Fruit fly (Drosophila melanogaster) whole organism, prepupa: ENCODE results near the gene AstCC.

ENCODE experiments used
- Blimp-1 ChIP-seq: fragments of 200-800 bp; sonication (Bioruptor generic); optimal IDR thresholded peaks from 3 replicates; lab custom pipeline; 2017; ENCODE audit warnings: missing biosample characterization, missing genetic modification characterization, mild to moderate bottlenecking, moderate library complexity, missing genetic modification reagents
- CG10631 ChIP-seq: fragments of 200-800 bp; sonication (Bioruptor generic); optimal IDR thresholded peaks from 2 replicates; lab custom pipeline; 2016; ENCODE audit warnings: missing biosample characterization, missing genetic modification characterization
- CG10669 ChIP-seq: fragments of 200-800 bp; sonication (Bioruptor generic); optimal IDR thresholded peaks from 3 replicates; lab custom pipeline; 2018; ENCODE audit warnings: missing biosample characterization, mild to moderate bottlenecking, missing genetic modification characterization, moderate library complexity
- CG11294 ChIP-seq: fragments of 200-800 bp; sonication (Bioruptor generic); IDR thresholded peaks from 2 replicates; pipeline ENCODE4 v1.3.6; 2022; ENCODE audit warnings: missing biosample characterization, missing genetic modification characterization
- CG11762 ChIP-seq: fragments of 200-800 bp; sonication (Bioruptor generic); optimal IDR thresholded peaks from 3 replicates; lab custom pipeline; 2016; ENCODE audit warnings: missing biosample characterization, missing genetic modification characterization; ENCODE audit not compliant: insufficient read depth
- CG11902 ChIP-seq: fragments of 200-800 bp; sonication (Bioruptor generic); optimal IDR thresholded peaks from 3 replicates; lab custom pipeline; 2016; ENCODE audit warnings: missing biosample characterization, missing genetic modification characterization
- CG15336 ChIP-seq: fragments of 200-800 bp; sonication (Bioruptor generic); IDR thresholded peaks from 2 replicates; pipeline ENCODE4 v1.3.6; 2022; ENCODE audit warnings: missing biosample characterization, missing genetic modification characterization
- CG16779 ChIP-seq: fragments of 200-800 bp; sonication (Bioruptor generic); optimal IDR thresholded peaks from 3 replicates; lab custom pipeline; 2017; ENCODE audit warnings: missing biosample characterization, mild to moderate bottlenecking, missing genetic modification characterization
- CG3032 ChIP-seq: fragments of 200-800 bp; optimal IDR thresholded peaks from 2 replicates; lab custom pipeline; 2019; ENCODE audit warnings: missing biosample characterization, mild to moderate bottlenecking, missing genetic modification characterization, moderate library complexity
- CG31627 ChIP-seq: fragments of 200-800 bp; sonication (Bioruptor generic); optimal IDR thresholded peaks from 3 replicates; lab custom pipeline; 2016; ENCODE audit warnings: missing biosample characterization, missing genetic modification characterization
- CG32006 ChIP-seq: fragments of 200-800 bp; sonication (Bioruptor generic); optimal IDR thresholded peaks from 3 replicates; lab custom pipeline; 2017; ENCODE audit warnings: missing biosample characterization, mild to moderate bottlenecking, missing genetic modification characterization
- CG34406 ChIP-seq: fragments of 200-800 bp; sonication (Bioruptor generic); optimal IDR thresholded peaks from 3 replicates; lab custom pipeline; 2016; ENCODE audit warnings: missing biosample characterization, missing genetic modification characterization
- CG3919 ChIP-seq: fragments of 200-800 bp; sonication (Bioruptor generic); optimal IDR thresholded peaks from 3 replicates; lab custom pipeline; 2016; ENCODE audit warnings: missing biosample characterization, missing genetic modification characterization
- CG4318 ChIP-seq: fragments of 200-800 bp; sonication (Bioruptor generic); optimal IDR thresholded peaks from 3 replicates; lab custom pipeline; 2017; ENCODE audit warnings: missing biosample characterization, mild to moderate bottlenecking, missing genetic modification characterization
- CG6163 ChIP-seq: fragments of 200-800 bp; sonication (Bioruptor generic); IDR thresholded peaks from 3 replicates; pipeline ENCODE4 v1.3.6; 2022; ENCODE audit warnings: missing biosample characterization, missing genetic modification characterization
- CG6808 ChIP-seq: fragments of 200-800 bp; sonication (Bioruptor generic); optimal IDR thresholded peaks from 3 replicates; lab custom pipeline; 2017; ENCODE audit warnings: missing biosample characterization, missing genetic modification characterization, mild to moderate bottlenecking, moderate library complexity, missing genetic modification reagents
- CG6854 ChIP-seq: fragments of 200-800 bp; sonication (Bioruptor generic); optimal IDR thresholded peaks from 2 replicates; lab custom pipeline; 2017; ENCODE audit warnings: missing biosample characterization, mild to moderate bottlenecking, missing genetic modification characterization
- CG7368 ChIP-seq: fragments of 200-800 bp; sonication (Bioruptor generic); optimal IDR thresholded peaks from 3 replicates; lab custom pipeline; 2016; ENCODE audit warnings: missing biosample characterization, missing genetic modification characterization
- CG8119 ChIP-seq: fragments of 200-800 bp; sonication (Bioruptor generic); IDR thresholded peaks from 3 replicates; pipeline ENCODE4 v1.3.6; 2022; ENCODE audit warnings: missing biosample characterization, missing genetic modification characterization
- CG8319 ChIP-seq: fragments of 200-800 bp; sonication (Bioruptor generic); optimal IDR thresholded peaks from 3 replicates; lab custom pipeline; 2016; ENCODE audit warnings: missing biosample characterization, missing genetic modification characterization
- CG8632 ChIP-seq: fragments of 200-800 bp; sonication (Bioruptor generic); optimal IDR thresholded peaks from 3 replicates; lab custom pipeline; 2016; ENCODE audit warnings: missing biosample characterization, missing genetic modification characterization
- CG9139 ChIP-seq: fragments of 200-800 bp; sonication (Bioruptor generic); optimal IDR thresholded peaks from 3 replicates; lab custom pipeline; 2017; ENCODE audit warnings: missing biosample characterization, mild to moderate bottlenecking, missing genetic modification characterization
- Eip75B ChIP-seq: fragments of 200-800 bp; sonication (Bioruptor generic); optimal IDR thresholded peaks from 3 replicates; lab custom pipeline; 2016; ENCODE audit warnings: missing biosample characterization, missing genetic modification characterization
- Eip78C ChIP-seq: fragments of 200-800 bp; sonication (Bioruptor generic); peaks from one replicate; lab custom pipeline; 2016; ENCODE audit warnings: missing biosample characterization, missing genetic modification characterization
- Eip93F ChIP-seq: fragments of 200-800 bp; sonication (Bioruptor generic); optimal IDR thresholded peaks from 2 replicates; lab custom pipeline; 2016; ENCODE audit warnings: missing biosample characterization, mild to moderate bottlenecking, missing genetic modification characterization
- Ets21C ChIP-seq: fragments of 200-800 bp; sonication (Bioruptor generic); optimal IDR thresholded peaks from 3 replicates; lab custom pipeline; 2016; ENCODE audit warnings: missing biosample characterization, missing genetic modification characterization
- Ets96B ChIP-seq: fragments of 200-800 bp; optimal IDR thresholded peaks from 2 replicates; lab custom pipeline; 2019; ENCODE audit warnings: missing biosample characterization, mild to moderate bottlenecking, missing genetic modification characterization, moderate library complexity
- Gug ChIP-seq: fragments of 200-800 bp; sonication (Bioruptor generic); IDR thresholded peaks from 2 replicates; pipeline ENCODE4 v1.3.6; 2022; ENCODE audit warnings: missing biosample characterization, missing genetic modification characterization
- OdsH ChIP-seq: fragments of 200-800 bp; sonication (Bioruptor generic); optimal IDR thresholded peaks from 3 replicates; lab custom pipeline; 2016; ENCODE audit warnings: missing biosample characterization, missing genetic modification characterization
- Smox ChIP-seq: fragments of 200-800 bp; sonication (Bioruptor generic); optimal IDR thresholded peaks from 3 replicates; lab custom pipeline; 2016; ENCODE audit warnings: missing biosample characterization, missing genetic modification characterization
- Sox102F ChIP-seq: fragments of 200-800 bp; sonication (Bioruptor generic); optimal IDR thresholded peaks from 2 replicates; lab custom pipeline; 2016; ENCODE audit warnings: missing biosample characterization, mild to moderate bottlenecking, missing genetic modification characterization
- acj6 ChIP-seq: fragments of 200-800 bp; sonication (Bioruptor generic); optimal IDR thresholded peaks from 3 replicates; lab custom pipeline; 2016; ENCODE audit warnings: missing biosample characterization, missing genetic modification characterization
- cyc ChIP-seq: fragments of 200-800 bp; sonication (Bioruptor generic); optimal IDR thresholded peaks from 3 replicates; lab custom pipeline; 2016; ENCODE audit warnings: missing biosample characterization, missing genetic modification characterization
- dac ChIP-seq: fragments of 200-800 bp; sonication (Bioruptor generic); optimal IDR thresholded peaks from 2 replicates; lab custom pipeline; 2017; ENCODE audit warnings: missing biosample characterization, mild to moderate bottlenecking, missing genetic modification characterization
- dsx ChIP-seq: fragments of 200-800 bp; optimal IDR thresholded peaks from 3 replicates; lab custom pipeline; 2019; ENCODE audit warnings: missing biosample characterization, mild to moderate bottlenecking, missing genetic modification characterization, moderate library complexity; ENCODE audit not compliant: poor library complexity, severe bottlenecking
- esn ChIP-seq: fragments of 200-800 bp; sonication (Bioruptor generic); optimal IDR thresholded peaks from 2 replicates; lab custom pipeline; 2016; ENCODE audit warnings: missing biosample characterization, mild to moderate bottlenecking, missing genetic modification characterization, moderate library complexity
- fd59A ChIP-seq: fragments of 200-800 bp; sonication (Bioruptor generic); optimal IDR thresholded peaks from 2 replicates; lab custom pipeline; 2017; ENCODE audit warnings: missing biosample characterization, mild to moderate bottlenecking, missing genetic modification characterization, missing genetic modification reagents
- fd85E ChIP-seq: fragments of 200-800 bp; sonication (Bioruptor generic); optimal IDR thresholded peaks from 3 replicates; lab custom pipeline; 2016; ENCODE audit warnings: missing biosample characterization, missing genetic modification characterization
- fkh ChIP-seq: fragments of 200-800 bp; sonication (Bioruptor generic); optimal IDR thresholded peaks from 3 replicates; lab custom pipeline; 2017; ENCODE audit warnings: missing biosample characterization, mild to moderate bottlenecking, missing genetic modification characterization, moderate library complexity
- pdm3 ChIP-seq: fragments of 200-800 bp; sonication (Bioruptor generic); optimal IDR thresholded peaks from 3 replicates; lab custom pipeline; 2016; ENCODE audit warnings: missing biosample characterization, missing genetic modification characterization
- spab ChIP-seq: fragments of 200-800 bp; sonication (Bioruptor generic); optimal IDR thresholded peaks from 2 replicates; lab custom pipeline; 2017; ENCODE audit warnings: missing biosample characterization, mild to moderate bottlenecking, missing genetic modification characterization, missing genetic modification reagents
- ss ChIP-seq, 2 experiments: fragments of 200-800 bp; sonication (Bioruptor generic); optimal IDR thresholded peaks; 2 replicates in 1 of 2; 3 replicates in 1 of 2; lab custom pipeline; 2017 to 2018; ENCODE audit warnings: mild to moderate bottlenecking in 2 of 2, missing biosample characterization in 2 of 2, missing genetic modification characterization in 2 of 2, moderate library complexity in 1 of 2
- svp ChIP-seq: fragments of 200-800 bp; sonication (Bioruptor generic); peaks from one replicate; lab custom pipeline; 2016; ENCODE audit warnings: missing biosample characterization, missing genetic modification characterization
- topi ChIP-seq: fragments of 200-800 bp; sonication (Bioruptor generic); optimal IDR thresholded peaks from 3 replicates; lab custom pipeline; 2016; ENCODE audit warnings: missing biosample characterization, missing genetic modification characterization

Gene AstCC

DNA sequence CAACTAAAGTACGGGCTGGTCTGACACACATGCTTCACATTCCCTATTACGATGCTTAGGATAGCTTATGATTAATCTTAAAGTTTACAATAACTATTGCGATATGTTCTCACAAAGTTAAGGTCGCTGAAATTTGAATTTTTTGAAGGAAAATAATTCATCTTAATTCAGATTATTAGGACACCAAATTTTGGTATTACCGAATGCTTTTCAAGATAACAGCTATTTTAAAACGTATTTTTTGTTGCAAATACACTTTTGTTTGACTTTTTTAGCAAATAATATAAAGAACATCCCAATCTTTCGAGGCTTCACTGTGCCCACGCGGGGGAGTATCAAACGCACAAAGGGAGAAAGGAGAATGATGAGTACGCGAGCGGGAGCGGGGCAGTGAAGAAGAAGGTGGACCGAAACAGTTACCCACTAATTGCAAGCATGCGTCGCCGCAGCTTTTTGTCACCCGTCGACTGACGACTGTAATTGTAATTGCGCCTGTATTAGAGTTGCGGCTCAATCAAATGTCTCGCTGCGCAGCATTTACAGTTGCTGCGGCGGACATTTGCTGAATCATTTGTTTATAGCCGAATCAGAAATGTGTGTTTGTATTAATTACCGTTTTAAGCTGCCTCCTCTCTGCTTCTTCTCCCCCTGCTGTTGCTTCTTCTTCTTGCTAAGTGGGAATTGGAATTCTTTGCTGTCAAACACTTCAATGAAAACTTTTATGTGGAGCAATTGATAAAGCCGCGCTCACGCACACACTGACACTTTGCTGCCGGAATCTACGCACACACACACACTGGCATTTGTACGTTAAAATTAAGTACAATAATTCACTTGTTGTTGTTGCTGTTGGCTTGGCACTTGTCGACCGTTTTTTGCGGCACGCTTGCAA is 18.9 kb downstream of the AstCC start (continued):
- TF ChIP-seq CG32006 (GFP tag; lab: Kevin White, UChicago): peak; percentile 60
- peak; percentile 56 for TF ChIP-seq CG3919 (GFP tag; lab: Kevin White, UChicago)
- TF ChIP-seq CG4318 (GFP tag; lab: Kevin White, UChicago): no peak
- peak; percentile 16 for TF ChIP-seq CG7368 (GFP tag; lab: Kevin White, UChicago)
- peak; percentile 44 for TF ChIP-seq CG11762
- TF ChIP-seq Ets96B (tag; lab: Kevin White, UChicago): peak; percentile 46
- TF ChIP-seq spab (GFP tag; lab: Kevin White, UChicago): no peak
- no peak for TF ChIP-seq CG9139 (GFP tag; lab: Kevin White, UChicago)
- TF ChIP-seq CG11294 (GFP tag; lab: Robert Waterston, UW): no peak
- TF ChIP-seq CG6808 (GFP tag; lab: Kevin White, UChicago): no peak
- peak; percentile 49 for TF ChIP-seq Sox102F (GFP tag; lab: Kevin White, UChicago)
- peak; percentile 33 for TF ChIP-seq CG3032 (tag; lab: Kevin White, UChicago)
- TF ChIP-seq CG31627 (GFP tag; lab: Kevin White, UChicago): peak; percentile 81
- no peak for TF ChIP-seq ss (GFP tag; optimal IDR thresholded peaks at IDR 0.05; lab: Kevin White, UChicago)

DNA sequence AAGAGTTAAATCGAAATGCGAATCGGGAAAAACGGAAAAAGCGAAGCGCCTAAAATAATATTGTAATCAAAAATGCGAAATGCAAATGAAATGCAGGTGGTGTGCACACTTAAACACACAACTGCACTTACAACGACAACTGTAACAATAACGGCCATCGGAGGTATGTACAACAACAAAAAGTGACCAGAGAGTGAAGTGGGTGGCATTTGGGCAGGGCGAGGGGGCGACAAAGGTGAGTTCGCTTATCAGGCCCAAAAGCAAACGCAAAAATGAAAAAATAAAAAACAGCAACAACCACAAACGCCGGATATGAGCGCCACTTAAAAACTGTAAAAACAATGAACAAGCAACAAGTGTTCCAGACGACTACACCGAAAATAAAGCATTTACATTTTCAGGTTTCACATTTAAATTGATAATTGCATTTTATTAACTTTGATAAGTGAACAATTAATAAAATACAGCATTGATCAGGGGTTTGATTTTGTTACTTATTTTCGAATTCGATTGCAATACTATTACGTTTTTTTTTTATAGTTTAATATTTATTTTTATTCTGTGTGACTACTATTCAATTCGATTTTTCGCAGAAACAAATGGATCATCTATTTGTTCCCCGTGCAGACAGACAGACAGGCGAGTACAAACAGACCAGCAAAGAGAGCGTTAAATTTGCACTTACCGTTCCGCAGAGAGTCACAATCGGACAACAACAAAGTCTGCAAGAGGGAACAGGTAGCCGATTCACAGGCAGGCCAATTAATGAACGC is 19.7 kb downstream of the AstCC start:
- TF ChIP-seq acj6 (GFP tag; lab: Kevin White, UChicago) (peak; percentile 67), dac (no peak), CG6163 (GFP tag; lab: Robert Waterston, UW) (peak; percentile 57; the same call in 1 of the 3 replicates), CG8119 (peak; percentile 75), Eip78C (GFP tag; lab: Kevin White, UChicago) (peak; percentile 78), CG15336 (GFP tag; lab: Robert Waterston, UW) (peak; percentile 77), CG10631 (peak; percentile 66), CG31627 (GFP tag; lab: Kevin White, UChicago) (peak; percentile 68), Ets21C (GFP tag; lab: Kevin White, UChicago) (peak; percentile 44), CG9139 (GFP tag; lab: Kevin White, UChicago) (no peak), CG16779 (tag; lab: Kevin White, UChicago) (peak; percentile 35), Gug (GFP tag; lab: Robert Waterston, UW) (peak; percentile 63), CG10669 (GFP tag; lab: Kevin White, UChicago) (peak; percentile 43), fd85E (no peak), fd59A (GFP tag; lab: Kevin White, UChicago) (peak; percentile 15), ss (GFP tag; optimal IDR thresholded peaks at IDR 0.05; lab: Kevin White, UChicago) (peak in 1 of 2 experiments; percentile 46), svp (GFP tag; lab: Kevin White, UChicago) (peak; percentile 84), pdm3 (GFP tag; lab: Kevin White, UChicago) (peak; percentile 66), CG6808 (GFP tag; lab: Kevin White, UChicago) (peak; percentile 53), CG34406 (peak; percentile 75), Eip75B (GFP tag; lab: Kevin White, UChicago) (peak; percentile 60), fkh (GFP tag; lab: Kevin White, UChicago) (peak; percentile 4), topi (GFP tag; lab: Kevin White, UChicago) (peak; percentile 78), esn (peak; percentile 85), CG8632 (GFP tag; lab: Kevin White, UChicago) (peak; percentile 65), CG7368 (GFP tag; lab: Kevin White, UChicago) (peak; percentile 60), CG8319 (GFP tag; lab: Kevin White, UChicago) (peak; percentile 60), CG6854 (GFP tag; lab: Kevin White, UChicago) (no peak), Eip93F (GFP tag; lab: Kevin White, UChicago) (peak; percentile 53), CG11762 (peak; percentile 47), dsx (peak; percentile 19), Blimp-1 (GFP tag; lab: Kevin White, UChicago) (peak; percentile 51), CG11902 (GFP tag; lab: Kevin White, UChicago) (peak; percentile 53), OdsH (GFP tag; lab: Kevin White, UChicago) (peak; percentile 80), Sox102F (GFP tag; lab: Kevin White, UChicago) (peak; percentile 77), cyc (peak; percentile 58), Smox (peak; percentile 79), CG32006 (GFP tag; lab: Kevin White, UChicago) (peak; percentile 65)
